Fruit fly (Drosophila melanogaster): Measurements from ENCODE around the gene CG32109.
A peak's percentile ranks its signal among the peaks of the same experiment; 100 is the strongest.

Gene CG32109

DNA sequence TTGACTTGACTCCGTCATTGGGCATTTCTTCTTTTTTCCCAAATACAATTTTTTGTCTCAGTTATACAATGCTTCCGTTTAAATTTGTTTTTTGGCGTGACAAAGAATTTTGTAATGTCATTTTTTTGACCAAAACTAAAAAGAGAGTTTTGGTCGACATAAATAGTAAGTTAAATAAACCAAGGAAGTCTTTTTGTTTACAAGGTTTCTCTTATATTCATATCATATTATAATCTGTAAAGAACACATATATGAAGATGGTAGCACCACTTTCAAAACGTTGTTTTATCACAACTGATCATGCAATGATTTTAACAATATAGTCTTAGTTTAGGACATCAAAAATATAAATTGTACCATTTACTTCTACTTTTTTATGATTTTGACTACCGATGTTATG lies 35.9 kb downstream of the CG32109 start, which contains the start of the genes CG10969 and CG17666:
Gene CG10969 (minus strand): TSS at position 101 of the 400 bp plus-strand sequence.
Gene CG17666 (plus strand): TSS at position 329 of the 400 bp plus-strand sequence.
- TF ChIP-seq CG1233 (GFP tag; optimal IDR thresholded peaks at IDR 0.05): no peak
- TF ChIP-seq CG32767 (GFP tag; IDR thresholded peaks at IDR 0.05): no peak
- TF ChIP-seq btn (GFP tag; optimal IDR thresholded peaks at IDR 0.05): no peak
- TF ChIP-seq CG14860 (GFP tag; IDR thresholded peaks at IDR 0.05; ENCODE audit: partially characterized antibody): no peak
- TF ChIP-seq CG7357 (GFP tag; IDR thresholded peaks at IDR 0.05): no peak
- no peak for TF ChIP-seq CG9876 (GFP tag; optimal IDR thresholded peaks at IDR 0.05)
- TF ChIP-seq CG5180 (GFP tag; optimal IDR thresholded peaks at IDR 0.05): no peak
- no peak for TF ChIP-seq Lpt (GFP tag; optimal IDR thresholded peaks at IDR 0.05)
- no peak for TF ChIP-seq D (optimal IDR thresholded peaks at IDR 0.05)
- TF ChIP-seq D (GFP tag; optimal IDR thresholded peaks at IDR 0.05): no peak
- TF ChIP-seq eve (GFP tag; optimal IDR thresholded peaks at IDR 0.05): no peak

dm6 chr3L:12789875-12790373 lies 44.8 kb downstream of the CG32109 start, which contains the start of gene CG42709:
TSS of gene CG42709 (plus strand) at chr3L:12790192.
- no peak for TF ChIP-seq Ravus (GFP tag; IDR thresholded peaks at IDR 0.05)
- TF ChIP-seq zfh1 (GFP tag; IDR thresholded peaks at IDR 0.05): no peak
- no peak for TF ChIP-seq TFAM (GFP tag; optimal IDR thresholded peaks at IDR 0.05)
- no peak for TF ChIP-seq HLH54F (GFP tag; optimal IDR thresholded peaks at IDR 0.05)
- no peak for TF ChIP-seq Hr51 (GFP tag; optimal IDR thresholded peaks at IDR 0.05)
- 0 out of 2 replicates have a peak, but pooled peaks have one; percentile 14 for TF ChIP-seq CG14441 (GFP tag; IDR thresholded peaks at IDR 0.05)
- TF ChIP-seq mam (GFP tag; optimal IDR thresholded peaks at IDR 0.05): no peak
- no peak for TF ChIP-seq trh (GFP tag; optimal IDR thresholded peaks at IDR 0.05)
- TF ChIP-seq CG31441 (GFP tag; IDR thresholded peaks at IDR 0.05): no peak
- TF ChIP-seq CG1602 (GFP tag; optimal IDR thresholded peaks at IDR 0.05): no peak
- TF ChIP-seq CoRest (tag; optimal IDR thresholded peaks at IDR 0.05): no peak
- TF ChIP-seq CG13775 (GFP tag; optimal IDR thresholded peaks at IDR 0.05): no peak
- TF ChIP-seq exex (tag; optimal IDR thresholded peaks at IDR 0.05): peak; percentile 61
- no peak for TF ChIP-seq Dip3 (GFP tag; optimal IDR thresholded peaks at IDR 0.05)
- TF ChIP-seq Jarid2 (GFP tag; optimal IDR thresholded peaks at IDR 0.05): peak; percentile 67
- peak; percentile 13 for TF ChIP-seq corto (GFP tag; optimal IDR thresholded peaks at IDR 0.05)
- no peak for TF ChIP-seq CG17568 (GFP tag; optimal IDR thresholded peaks at IDR 0.05)
- TF ChIP-seq Sin3A (optimal IDR thresholded peaks at IDR 0.05): no peak
- TF ChIP-seq CG32532 (GFP tag; IDR thresholded peaks at IDR 0.05): no peak
- no peak for TF ChIP-seq Spps (tag; optimal IDR thresholded peaks at IDR 0.05)
- TF ChIP-seq CG3726 (GFP tag; IDR thresholded peaks at IDR 0.05): no peak
- TF ChIP-seq yki (optimal IDR thresholded peaks at IDR 0.05): no peak
- TF ChIP-seq nerfin-1 (tag; optimal IDR thresholded peaks at IDR 0.05): no peak
- TF ChIP-seq CG12391 (tag; optimal IDR thresholded peaks at IDR 0.05): no peak
- no peak for TF ChIP-seq NK7.1 (GFP tag; optimal IDR thresholded peaks at IDR 0.05)
- TF ChIP-seq CG11085 (GFP tag; IDR thresholded peaks at IDR 0.05): no peak
- TF ChIP-seq Hmr (GFP tag; optimal IDR thresholded peaks at IDR 0.05): no peak
- TF ChIP-seq CG3281 (GFP tag; optimal IDR thresholded peaks at IDR 0.05): no peak
- TF ChIP-seq z (GFP tag; IDR thresholded peaks at IDR 0.05): peak; percentile 47; the same call in 1 of the 3 replicates
- TF ChIP-seq fd96Cb (tag; optimal IDR thresholded peaks at IDR 0.05): no peak
- TF ChIP-seq bigmax (GFP tag; optimal IDR thresholded peaks at IDR 0.05): no peak
- no peak; the same call in 1 of the 2 replicates for TF ChIP-seq bbx (GFP tag; IDR thresholded peaks at IDR 0.05; ENCODE audit: partially characterized antibody)
- TF ChIP-seq CG7271 (tag; optimal IDR thresholded peaks at IDR 0.05): no peak
- no peak for TF ChIP-seq CG4328 (GFP tag; optimal IDR thresholded peaks at IDR 0.05)
- TF ChIP-seq CG17186 (GFP tag; optimal IDR thresholded peaks at IDR 0.05): no peak
- no peak for TF ChIP-seq Camta (GFP tag; optimal IDR thresholded peaks at IDR 0.05)
- TF ChIP-seq sna (GFP tag; IDR thresholded peaks at IDR 0.05; ENCODE audit: partially characterized antibody): no peak
- TF ChIP-seq ken (GFP tag; IDR thresholded peaks at IDR 0.05): no peak
- TF ChIP-seq CG34376 (GFP tag; optimal IDR thresholded peaks at IDR 0.05): peak; percentile 21
- TF ChIP-seq CG12942 (GFP tag; optimal IDR thresholded peaks at IDR 0.05): no peak
